Worm (Caenorhabditis elegans) whole organism, late embryonic: ENCODE data around the gene nhr-137.

Experiments
- C08G9.2 ChIP-seq: sonication (generic microtip); optimal IDR thresholded peaks from 2 replicates; lab custom pipeline; 2016; ENCODE audit warnings: mild to moderate bottlenecking, missing genetic modification characterization, moderate library complexity, missing compliant biosample characterization
- Y22D7AL.16 ChIP-seq: sonication (generic microtip); optimal IDR thresholded peaks from 2 replicates; lab custom pipeline; 2016; ENCODE audit warnings: missing genetic modification characterization, missing compliant biosample characterization
- ahr-1 ChIP-seq: sonication (generic microtip); optimal IDR thresholded peaks from 2 replicates; lab custom pipeline; 2016; ENCODE audit warnings: missing genetic modification characterization, missing compliant biosample characterization
- ama-1 ChIP-seq: fragments of 150-350 bp; optimal IDR thresholded peaks from 2 replicates; lab custom pipeline; 2014
- ceh-14 ChIP-seq: sonication (generic microtip); optimal IDR thresholded peaks from 2 replicates; lab custom pipeline; 2016; ENCODE audit warnings: missing genotype, missing genetic modification characterization, missing compliant biosample characterization
- ceh-2 ChIP-seq: sonication (generic microtip); optimal IDR thresholded peaks from 2 replicates; lab custom pipeline; 2016; ENCODE audit warnings: missing genotype, missing genetic modification characterization, missing compliant biosample characterization
- ceh-22 ChIP-seq: sonication (generic microtip); optimal IDR thresholded peaks from 2 replicates; lab custom pipeline; 2017; ENCODE audit warnings: missing biosample characterization, missing genetic modification characterization
- ceh-30 ChIP-seq: fragments of 150-350 bp; optimal IDR thresholded peaks from 2 replicates; lab custom pipeline; 2014; ENCODE audit warnings: missing biosample characterization, missing genetic modification characterization
- ceh-31 ChIP-seq: sonication (generic microtip); optimal IDR thresholded peaks from 2 replicates; lab custom pipeline; 2016; ENCODE audit warnings: missing genetic modification characterization, missing compliant biosample characterization
- ceh-34 ChIP-seq: sonication (generic microtip); optimal IDR thresholded peaks from 2 replicates; lab custom pipeline; 2016; ENCODE audit warnings: mild to moderate bottlenecking, missing genetic modification characterization, missing compliant biosample characterization
- ceh-48 ChIP-seq: sonication (generic microtip); optimal IDR thresholded peaks from 2 replicates; lab custom pipeline; 2016; ENCODE audit warnings: missing genetic modification characterization, inconsistent platforms, missing compliant biosample characterization
- ceh-9 ChIP-seq: sonication (generic microtip); optimal IDR thresholded peaks from 2 replicates; lab custom pipeline; 2016; ENCODE audit warnings: mild to moderate bottlenecking, missing genetic modification characterization, inconsistent platforms, missing compliant biosample characterization
- elt-4 ChIP-seq: sonication (generic microtip); optimal IDR thresholded peaks from 2 replicates; lab custom pipeline; 2016; ENCODE audit warnings: missing genetic modification characterization, missing compliant biosample characterization
- ets-4 ChIP-seq: sonication (generic microtip); optimal IDR thresholded peaks from 2 replicates; lab custom pipeline; 2016; ENCODE audit warnings: missing genetic modification characterization, missing compliant biosample characterization
- fkh-10 ChIP-seq: fragments of 150-350 bp; optimal IDR thresholded peaks from 2 replicates; lab custom pipeline; 2014; ENCODE audit warnings: missing biosample characterization, missing genetic modification reagents, missing genetic modification characterization
- gmeb-2 ChIP-seq: sonication (generic microtip); optimal IDR thresholded peaks from 2 replicates; lab custom pipeline; 2016; ENCODE audit warnings: missing genetic modification characterization, inconsistent platforms, missing compliant biosample characterization
- hlh-13 ChIP-seq: fragments of 200-800 bp; sonication (Bioruptor generic); optimal IDR thresholded peaks from 2 replicates; lab custom pipeline; 2018; ENCODE audit warnings: mild to moderate bottlenecking, missing genetic modification characterization, missing compliant biosample characterization
- hlh-6 ChIP-seq: sonication (generic microtip); optimal IDR thresholded peaks from 2 replicates; lab custom pipeline; 2016; ENCODE audit warnings: missing genotype, missing genetic modification characterization, missing compliant biosample characterization
- lim-6 ChIP-seq: sonication (generic microtip); optimal IDR thresholded peaks from 2 replicates; lab custom pipeline; 2016; ENCODE audit warnings: missing genetic modification characterization, missing compliant biosample characterization
- lin-11 ChIP-seq: fragments of 200-800 bp; sonication (Bioruptor generic); optimal IDR thresholded peaks from 2 replicates; lab custom pipeline; 2018; ENCODE audit warnings: mild to moderate bottlenecking, missing genetic modification characterization, missing compliant biosample characterization
- madf-2 ChIP-seq: sonication (generic microtip); optimal IDR thresholded peaks from 2 replicates; lab custom pipeline; 2017; ENCODE audit warnings: missing genetic modification characterization, missing compliant biosample characterization
- mec-3 ChIP-seq: sonication (generic microtip); optimal IDR thresholded peaks from 2 replicates; lab custom pipeline; 2016; ENCODE audit warnings: borderline replicate concordance, missing genetic modification characterization, missing compliant biosample characterization
- nhr-11 ChIP-seq: fragments of 150-350 bp; optimal IDR thresholded peaks from 2 replicates; lab custom pipeline; 2014; ENCODE audit warnings: missing biosample characterization, missing genetic modification characterization
- nhr-232 ChIP-seq: sonication (generic microtip); optimal IDR thresholded peaks from 2 replicates; lab custom pipeline; 2016; ENCODE audit warnings: missing genetic modification characterization, missing compliant biosample characterization
- pag-3 ChIP-seq: sonication (generic microtip); optimal IDR thresholded peaks from 2 replicates; lab custom pipeline; 2016; ENCODE audit warnings: missing compliant biosample characterization, missing genetic modification characterization, borderline replicate concordance
- pat-9 ChIP-seq: fragments of 200-800 bp; sonication (Bioruptor generic); optimal IDR thresholded peaks from 2 replicates; lab custom pipeline; 2018; ENCODE audit warnings: mild to moderate bottlenecking, missing genetic modification characterization, moderate library complexity, missing compliant biosample characterization
- pax-1 ChIP-seq: fragments of 150-350 bp; optimal IDR thresholded peaks from 2 replicates; lab custom pipeline; 2014; ENCODE audit warnings: missing biosample characterization, missing genetic modification characterization
- pha-2 ChIP-seq: sonication (generic microtip); optimal IDR thresholded peaks from 2 replicates; lab custom pipeline; 2017; ENCODE audit warnings: mild to moderate bottlenecking, missing genetic modification characterization, missing compliant biosample characterization
- pha-4 ChIP-seq: fragments of 150-350 bp; optimal IDR thresholded peaks from 2 replicates; lab custom pipeline; 2018; ENCODE audit warnings: missing biosample characterization, missing genetic modification reagents, missing genetic modification characterization
- pqm-1 ChIP-seq: sonication (generic microtip); optimal IDR thresholded peaks from 2 replicates; lab custom pipeline; 2016; ENCODE audit warnings: missing genetic modification characterization, missing compliant biosample characterization
- rnt-1 ChIP-seq: sonication (generic microtip); optimal IDR thresholded peaks from 2 replicates; lab custom pipeline; 2016; ENCODE audit warnings: missing genetic modification characterization, missing compliant biosample characterization
- syd-9 ChIP-seq: sonication (generic microtip); optimal IDR thresholded peaks from 2 replicates; lab custom pipeline; 2016; ENCODE audit warnings: mild to moderate bottlenecking, missing genetic modification characterization, moderate library complexity, missing compliant biosample characterization
- tbx-2 ChIP-seq: sonication (generic microtip); optimal IDR thresholded peaks from 2 replicates; lab custom pipeline; 2016; ENCODE audit warnings: missing genetic modification characterization, missing compliant biosample characterization
- ttx-3 ChIP-seq: sonication (generic microtip); optimal IDR thresholded peaks from 2 replicates; lab custom pipeline; 2016; ENCODE audit warnings: missing genetic modification reagents, missing genetic modification characterization, missing compliant biosample characterization
- unc-55 ChIP-seq: sonication (generic microtip); optimal IDR thresholded peaks from 2 replicates; lab custom pipeline; 2017; ENCODE audit warnings: missing biosample characterization, missing genetic modification reagents, missing genetic modification characterization
- unc-86 ChIP-seq: sonication (generic microtip); optimal IDR thresholded peaks from 2 replicates; lab custom pipeline; 2016; ENCODE audit warnings: missing genetic modification characterization, missing compliant biosample characterization
- zip-5 ChIP-seq: sonication (generic microtip); optimal IDR thresholded peaks from 2 replicates; lab custom pipeline; 2016; ENCODE audit warnings: missing genetic modification characterization, missing compliant biosample characterization
- ztf-16 ChIP-seq: sonication (generic microtip); optimal IDR thresholded peaks from 2 replicates; lab custom pipeline; 2017; ENCODE audit warnings: missing genetic modification characterization, missing compliant biosample characterization

The nhr-137 gene

ce11 chrX:6640570-6641199 lies 28.1 kb downstream of the nhr-137 start, which contains the start of gene nhr-120:
Gene nhr-120 (minus strand): TSS chrX:6640620.
- TF ChIP-seq lim-6 (tag; lab: Kevin White, UChicago) (no peak), pag-3 (tag; lab: Kevin White, UChicago) (no peak), lin-11 (tag; lab: Kevin White, UChicago) (no peak), pax-1 (no peak), zip-5 (tag; lab: Kevin White, UChicago) (no peak), ceh-22 (no peak), fkh-10 (no peak), nhr-11 (tag; lab: Kevin White, UChicago) (no peak), unc-86 (tag; lab: Kevin White, UChicago) (no peak), pat-9 (tag; lab: Kevin White, UChicago) (no peak)

DNA sequence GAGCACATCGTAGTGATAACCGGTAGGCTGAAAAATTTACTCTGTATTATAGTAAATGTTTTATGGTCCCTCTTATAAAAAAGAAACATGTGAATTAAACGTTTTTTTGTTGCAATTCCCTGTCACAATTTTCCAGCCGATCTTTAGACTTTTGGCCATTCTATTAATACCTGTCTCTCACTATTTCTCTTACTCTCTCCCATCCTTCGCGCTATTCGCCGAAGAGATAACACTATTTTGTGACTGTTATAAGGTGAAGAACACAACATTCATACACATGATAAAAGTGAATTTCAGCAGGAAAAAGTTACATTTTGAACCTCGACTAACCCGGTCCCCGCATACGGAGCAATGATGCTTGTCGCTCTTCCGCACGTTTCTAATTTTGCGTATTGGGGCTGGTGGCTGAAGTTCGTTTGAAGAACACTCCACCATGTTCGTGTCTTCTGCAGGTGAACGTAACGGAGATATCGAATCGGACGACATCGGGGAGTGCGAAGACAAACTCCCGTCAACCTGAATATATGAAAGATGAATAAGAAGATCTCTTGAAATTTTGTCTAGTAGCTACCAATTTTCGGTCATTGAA lies 29.7 kb downstream of the nhr-137 start:
- TF ChIP-seq pqm-1 (tag; lab: Kevin White, UChicago) (no peak), unc-55 (GFP tag; lab: Kevin White, UChicago) (no peak), mec-3 (no peak), pha-4 (tag; lab: Kevin White, UChicago) (no peak), ceh-48 (tag; lab: Kevin White, UChicago) (no peak), unc-86 (tag; lab: Kevin White, UChicago) (no peak), ceh-14 (tag; lab: Kevin White, UChicago) (no peak)

DNA sequence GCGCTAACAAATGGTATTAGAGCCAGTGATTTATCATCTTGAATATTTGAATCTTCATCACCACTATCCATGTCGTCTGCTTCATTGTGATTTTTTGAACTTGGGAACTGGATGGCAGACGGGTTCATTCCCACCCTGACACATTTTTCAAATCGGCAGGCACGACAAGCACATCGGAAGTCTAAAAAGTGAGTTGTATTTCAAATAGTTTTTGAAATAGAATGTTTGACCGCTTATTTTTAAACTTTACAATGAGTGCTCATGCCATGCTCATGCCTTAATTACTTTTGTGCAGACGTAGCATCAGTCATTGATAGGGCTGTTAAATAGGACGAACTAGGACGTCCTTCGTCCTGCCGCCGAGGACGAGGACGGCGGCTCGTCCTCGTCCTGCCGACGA lies 30.9 kb downstream of the nhr-137 start:
- TF ChIP-seq gmeb-2 (tag; lab: Kevin White, UChicago) (no peak), madf-2 (tag; lab: Kevin White, UChicago) (no peak), hlh-6 (tag; lab: Kevin White, UChicago) (no peak), ztf-16 (tag; lab: Kevin White, UChicago) (no peak), lin-11 (tag; lab: Kevin White, UChicago) (no peak), pha-2 (tag; lab: Kevin White, UChicago) (no peak), ceh-22 (no peak), hlh-13 (GFP tag; lab: Kevin White, UChicago) (no peak), ceh-30 (no peak), Y22D7AL.16 (no peak), rnt-1 (no peak), tbx-2 (tag; lab: Kevin White, UChicago) (no peak), ceh-2 (no peak), syd-9 (tag; lab: Kevin White, UChicago) (no peak), ahr-1 (tag; lab: Kevin White, UChicago) (no peak), ttx-3 (tag; lab: Kevin White, UChicago) (no peak), nhr-232 (no peak), pha-4 (tag; lab: Kevin White, UChicago) (no peak), elt-4 (tag; lab: Kevin White, UChicago) (no peak)

DNA sequence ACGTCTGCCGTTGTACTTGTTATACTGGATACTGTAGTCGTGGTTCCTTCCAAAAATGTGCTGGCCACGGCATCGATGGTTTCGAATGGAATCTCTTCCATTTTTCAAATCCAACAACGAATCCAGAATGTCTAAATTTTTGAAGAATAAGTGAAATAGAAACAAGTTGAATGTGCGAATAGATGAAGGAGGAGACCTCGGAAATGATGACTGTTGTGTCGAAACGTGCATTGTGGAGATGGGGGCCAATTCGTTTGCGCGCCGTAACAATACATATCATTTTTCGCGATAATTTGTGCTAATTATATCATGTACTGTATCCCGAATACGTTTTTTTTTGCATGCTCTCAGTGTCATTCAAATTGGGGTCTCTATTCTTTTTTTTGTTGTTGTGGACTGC lies 33.6 kb downstream of the nhr-137 start, which contains the start of gene aexr-1:
Gene aexr-1 (minus strand): TSS at position 101 of the 400 bp plus-strand sequence.
- no peak for TF ChIP-seq unc-86 (tag; lab: Kevin White, UChicago)
- TF ChIP-seq ceh-31 (tag; lab: Kevin White, UChicago): no peak
- TF ChIP-seq ceh-9 (tag; lab: Kevin White, UChicago): no peak
- TF ChIP-seq ama-1 (lab: Kevin White, UChicago): no peak
- no peak for TF ChIP-seq C08G9.2 (tag; lab: Kevin White, UChicago)
- no peak for TF ChIP-seq rnt-1
- TF ChIP-seq ceh-34 (tag; lab: Kevin White, UChicago): no peak
- TF ChIP-seq ceh-14 (tag; lab: Kevin White, UChicago): no peak
- TF ChIP-seq lin-11 (tag; lab: Kevin White, UChicago): no peak
- no peak for TF ChIP-seq ahr-1 (tag; lab: Kevin White, UChicago)
- no peak for TF ChIP-seq ets-4 (tag; lab: Kevin White, UChicago)
